Fruit fly (Drosophila melanogaster) whole organism, embryonic: ENCODE data around the gene CG43658.

Experiments
- Atf-2 ChIP-seq: fragments of 200-800 bp; sonication (Bioruptor generic); optimal IDR thresholded peaks from 2 replicates; lab custom pipeline; 2016; ENCODE audit warnings: missing biosample characterization, missing genetic modification characterization
- CG10209 ChIP-seq: fragments of 200-800 bp; sonication (Bioruptor generic); optimal IDR thresholded peaks from 3 replicates; lab custom pipeline; 2017; ENCODE audit warnings: missing biosample characterization, mild to moderate bottlenecking, missing genetic modification characterization, missing genetic modification reagents
- CG11398 ChIP-seq: fragments of 200-800 bp; sonication (Bioruptor generic); optimal IDR thresholded peaks from 2 replicates; lab custom pipeline; 2016; ENCODE audit warnings: missing biosample characterization, missing genetic modification characterization
- CG11504 ChIP-seq: fragments of 200-800 bp; sonication (Bioruptor generic); optimal IDR thresholded peaks from 3 replicates; lab custom pipeline; 2019; ENCODE audit warnings: missing biosample characterization, mild to moderate bottlenecking, missing genetic modification characterization, moderate library complexity
- CG1233 ChIP-seq: fragments of 200-800 bp; sonication (Bioruptor generic); optimal IDR thresholded peaks from 4 replicates; lab custom pipeline; 2018; ENCODE audit warnings: missing biosample characterization, mild to moderate bottlenecking, missing genetic modification characterization
- CG12769 ChIP-seq: fragments of 200-800 bp; sonication (Bioruptor generic); optimal IDR thresholded peaks from 2 replicates; lab custom pipeline; 2019; ENCODE audit warnings: missing biosample characterization, mild to moderate bottlenecking, missing genetic modification characterization, moderate library complexity
- CG13424 ChIP-seq: fragments of 200-800 bp; sonication (Bioruptor generic); optimal IDR thresholded peaks from 2 replicates; lab custom pipeline; 2019; ENCODE audit warnings: missing biosample characterization, mild to moderate bottlenecking, missing genetic modification characterization, moderate library complexity
- CG15269 ChIP-seq: fragments of 200-800 bp; sonication (Bioruptor generic); optimal IDR thresholded peaks from 2 replicates; lab custom pipeline; 2018; ENCODE audit warnings: missing biosample characterization, mild to moderate bottlenecking, missing genetic modification characterization, moderate library complexity
- CG1529 ChIP-seq: fragments of 200-800 bp; sonication (Bioruptor generic); optimal IDR thresholded peaks from 3 replicates; lab custom pipeline; 2018; ENCODE audit warnings: missing biosample characterization, missing genetic modification characterization
- CG1602 ChIP-seq: fragments of 200-800 bp; sonication (Bioruptor generic); optimal IDR thresholded peaks from 3 replicates; lab custom pipeline; 2016; ENCODE audit warnings: missing biosample characterization, missing genetic modification characterization
- CG1647 ChIP-seq: fragments of 200-800 bp; sonication (Bioruptor generic); optimal IDR thresholded peaks from 3 replicates; lab custom pipeline; 2016; ENCODE audit warnings: missing biosample characterization, missing genetic modification characterization
- CG17568 ChIP-seq: fragments of 200-800 bp; sonication (Bioruptor generic); optimal IDR thresholded peaks from 2 replicates; lab custom pipeline; 2018; ENCODE audit warnings: missing biosample characterization, mild to moderate bottlenecking, missing genetic modification characterization, moderate library complexity
- CG17612 ChIP-seq: fragments of 200-800 bp; sonication (Bioruptor generic); IDR thresholded peaks from 2 replicates; pipeline ENCODE4 v1.3.6; 2022; ENCODE audit warnings: missing biosample characterization, missing genetic modification characterization
- CG2199 ChIP-seq: fragments of 200-800 bp; sonication (Bioruptor generic); IDR thresholded peaks from 3 replicates; pipeline ENCODE4 v1.3.6; 2022; ENCODE audit warnings: missing biosample characterization, missing genetic modification characterization
- CG2678 ChIP-seq: fragments of 200-800 bp; sonication (Bioruptor generic); optimal IDR thresholded peaks from 3 replicates; lab custom pipeline; 2019; ENCODE audit warnings: missing biosample characterization, mild to moderate bottlenecking, missing genetic modification characterization, moderate library complexity
- CG30020 ChIP-seq: fragments of 200-800 bp; optimal IDR thresholded peaks from 2 replicates; lab custom pipeline; 2019; ENCODE audit warnings: missing biosample characterization, mild to moderate bottlenecking, missing genetic modification characterization, moderate library complexity
- CG31224 ChIP-seq: fragments of 200-800 bp; sonication (Bioruptor generic); IDR thresholded peaks from 2 replicates; pipeline ENCODE4 v1.3.6; 2022; ENCODE audit warnings: missing biosample characterization, missing genetic modification characterization
- CG4424 ChIP-seq: fragments of 200-800 bp; sonication (Bioruptor generic); optimal IDR thresholded peaks from 3 replicates; lab custom pipeline; 2016; ENCODE audit warnings: missing biosample characterization, missing genetic modification characterization
- CG5180 ChIP-seq: fragments of 200-800 bp; sonication (Bioruptor generic); optimal IDR thresholded peaks from 3 replicates; lab custom pipeline; 2017; ENCODE audit warnings: missing biosample characterization, missing genetic modification characterization, mild to moderate bottlenecking, moderate library complexity, missing genetic modification reagents
- CG6765 ChIP-seq: fragments of 200-800 bp; sonication (Bioruptor generic); optimal IDR thresholded peaks from 3 replicates; lab custom pipeline; 2017; ENCODE audit warnings: missing biosample characterization, mild to moderate bottlenecking, missing genetic modification characterization
- CG7928 ChIP-seq: fragments of 200-800 bp; sonication (Bioruptor generic); optimal IDR thresholded peaks from 2 replicates; lab custom pipeline; 2017; ENCODE audit warnings: missing biosample characterization, mild to moderate bottlenecking, missing genetic modification characterization
- CG9215 ChIP-seq: fragments of 200-800 bp; sonication (Bioruptor generic); IDR thresholded peaks from 2 replicates; pipeline ENCODE4 v1.3.6; 2022; ENCODE audit warnings: missing biosample characterization, missing genetic modification characterization
- E2f1 ChIP-seq: fragments of 200-800 bp; sonication (Bioruptor generic); IDR thresholded peaks from 2 replicates; pipeline ENCODE4 v1.3.6; 2022; ENCODE audit warnings: missing biosample characterization, missing genetic modification characterization
- Fer2 ChIP-seq: fragments of 200-800 bp; sonication (Bioruptor generic); optimal IDR thresholded peaks from 2 replicates; lab custom pipeline; 2018; ENCODE audit warnings: missing biosample characterization, mild to moderate bottlenecking, missing genetic modification characterization, moderate library complexity
- HLHmδ ChIP-seq: fragments of 200-800 bp; sonication (Bioruptor generic); optimal IDR thresholded peaks from 2 replicates; lab custom pipeline; 2018; ENCODE audit warnings: missing biosample characterization, mild to moderate bottlenecking, missing genetic modification characterization, moderate library complexity
- Hey ChIP-seq: fragments of 200-800 bp; sonication (Bioruptor generic); optimal IDR thresholded peaks from 3 replicates; lab custom pipeline; 2018; ENCODE audit warnings: missing biosample characterization, mild to moderate bottlenecking, missing genetic modification characterization
- Hr78 ChIP-seq, 2 experiments: fragments of 200-800 bp in 1 of 2; fragments of >200 bp in 1 of 2; sonication (Bioruptor generic) in 1 of 2; optimal IDR thresholded peaks; 2 replicates each; lab custom pipeline; 2017 to 2019; ENCODE audit warnings: missing biosample characterization in 2 of 2, missing genetic modification characterization in 2 of 2, mild to moderate bottlenecking in 1 of 2, moderate library complexity in 1 of 2
- Kr ChIP-seq: fragments of 200-800 bp; sonication (Bioruptor generic); optimal IDR thresholded peaks from 2 replicates; lab custom pipeline; 2017; ENCODE audit warnings: missing biosample characterization, mild to moderate bottlenecking, missing genetic modification characterization
- Max ChIP-seq: fragments of 200-800 bp; sonication (Bioruptor generic); optimal IDR thresholded peaks from 2 replicates; lab custom pipeline; 2016; ENCODE audit warnings: missing biosample characterization, mild to moderate bottlenecking, missing genetic modification characterization
- Mrtf ChIP-seq: fragments of 200-800 bp; sonication (Bioruptor generic); IDR thresholded peaks from 3 replicates; pipeline ENCODE4 v1.3.6; 2022; ENCODE audit warnings: missing biosample characterization, missing genetic modification characterization
- NfI ChIP-seq: fragments of 200-800 bp; sonication (Bioruptor generic); optimal IDR thresholded peaks from 3 replicates; lab custom pipeline; 2018; ENCODE audit warnings: missing biosample characterization, mild to moderate bottlenecking, missing genetic modification characterization, moderate library complexity
- Pdp1 ChIP-seq, 2 experiments: fragments of 200-800 bp; sonication (Bioruptor generic); optimal IDR thresholded peaks; 3 replicates each; lab custom pipeline; 2016; ENCODE audit warnings: missing biosample characterization in 2 of 2, missing genetic modification characterization in 2 of 2, mild to moderate bottlenecking in 1 of 2, moderate library complexity in 1 of 2
- ato ChIP-seq: fragments of 200-800 bp; sonication (Bioruptor generic); IDR thresholded peaks from 2 replicates; pipeline ENCODE4 v1.3.6; 2022; ENCODE audit warnings: missing biosample characterization, missing genetic modification characterization; ENCODE audit not compliant: partially characterized antibody
- disco-r ChIP-seq: fragments of 200-800 bp; sonication (Bioruptor generic); optimal IDR thresholded peaks from 2 replicates; lab custom pipeline; 2016; ENCODE audit warnings: missing biosample characterization, missing genetic modification characterization
- fd102C ChIP-seq: fragments of 200-800 bp; sonication (Bioruptor generic); optimal IDR thresholded peaks from 2 replicates; lab custom pipeline; 2018; ENCODE audit warnings: missing biosample characterization, mild to moderate bottlenecking, missing genetic modification characterization, moderate library complexity
- hb ChIP-seq: fragments of 200-800 bp; sonication (Bioruptor generic); IDR thresholded peaks from 3 replicates; pipeline ENCODE4 v1.3.6; 2022; ENCODE audit warnings: missing biosample characterization, missing genetic modification characterization; ENCODE audit not compliant: partially characterized antibody
- insv ChIP-seq, 2 experiments: fragments of 200-800 bp; sonication (Bioruptor generic); optimal IDR thresholded peaks; 3 replicates each; lab custom pipeline; 2016 to 2018; ENCODE audit warnings: missing biosample characterization in 2 of 2, missing genetic modification characterization in 2 of 2
- jigr1 ChIP-seq: fragments of 200-800 bp; sonication (Bioruptor generic); IDR thresholded peaks from 3 replicates; pipeline ENCODE4 v1.3.6; 2022; ENCODE audit warnings: missing biosample characterization, missing genetic modification characterization
- ken ChIP-seq: fragments of 200-800 bp; sonication (Bioruptor generic); IDR thresholded peaks from 3 replicates; pipeline ENCODE4 v1.3.6; 2022; ENCODE audit warnings: missing biosample characterization, missing genetic modification characterization
- lab ChIP-seq: fragments of 200-800 bp; sonication (Bioruptor generic); optimal IDR thresholded peaks from 3 replicates; lab custom pipeline; 2017; ENCODE audit warnings: missing biosample characterization, missing genetic modification characterization, mild to moderate bottlenecking, moderate library complexity, missing genetic modification reagents
- pros ChIP-seq: fragments of 200-800 bp; sonication (Bioruptor generic); optimal IDR thresholded peaks from 3 replicates; lab custom pipeline; 2019; ENCODE audit warnings: missing biosample characterization, mild to moderate bottlenecking, missing genetic modification characterization, moderate library complexity
- slou ChIP-seq: fragments of 200-800 bp; sonication (Bioruptor generic); optimal IDR thresholded peaks from 3 replicates; lab custom pipeline; 2016; ENCODE audit warnings: missing biosample characterization, missing genetic modification characterization
- sug ChIP-seq: fragments of 200-800 bp; optimal IDR thresholded peaks from 2 replicates; lab custom pipeline; 2019; ENCODE audit warnings: missing biosample characterization, mild to moderate bottlenecking, missing genetic modification characterization, moderate library complexity
- unpg ChIP-seq: fragments of 200-800 bp; sonication (Bioruptor generic); optimal IDR thresholded peaks from 3 replicates; lab custom pipeline; 2018; ENCODE audit warnings: missing biosample characterization, mild to moderate bottlenecking, missing genetic modification characterization, moderate library complexity
- usp ChIP-seq: fragments of >200 bp; optimal IDR thresholded peaks from 2 replicates; lab custom pipeline; 2017; ENCODE audit warnings: missing biosample characterization, missing genetic modification characterization
- wek ChIP-seq: fragments of 200-800 bp; sonication (Bioruptor generic); optimal IDR thresholded peaks from 3 replicates; lab custom pipeline; 2018; ENCODE audit warnings: missing biosample characterization, mild to moderate bottlenecking, missing genetic modification characterization, moderate library complexity
- zfh2 ChIP-seq: fragments of 200-800 bp; sonication (Bioruptor generic); optimal IDR thresholded peaks from 2 replicates; lab custom pipeline; 2016; ENCODE audit warnings: missing biosample characterization, missing genetic modification characterization

The CG43658 gene

DNA sequence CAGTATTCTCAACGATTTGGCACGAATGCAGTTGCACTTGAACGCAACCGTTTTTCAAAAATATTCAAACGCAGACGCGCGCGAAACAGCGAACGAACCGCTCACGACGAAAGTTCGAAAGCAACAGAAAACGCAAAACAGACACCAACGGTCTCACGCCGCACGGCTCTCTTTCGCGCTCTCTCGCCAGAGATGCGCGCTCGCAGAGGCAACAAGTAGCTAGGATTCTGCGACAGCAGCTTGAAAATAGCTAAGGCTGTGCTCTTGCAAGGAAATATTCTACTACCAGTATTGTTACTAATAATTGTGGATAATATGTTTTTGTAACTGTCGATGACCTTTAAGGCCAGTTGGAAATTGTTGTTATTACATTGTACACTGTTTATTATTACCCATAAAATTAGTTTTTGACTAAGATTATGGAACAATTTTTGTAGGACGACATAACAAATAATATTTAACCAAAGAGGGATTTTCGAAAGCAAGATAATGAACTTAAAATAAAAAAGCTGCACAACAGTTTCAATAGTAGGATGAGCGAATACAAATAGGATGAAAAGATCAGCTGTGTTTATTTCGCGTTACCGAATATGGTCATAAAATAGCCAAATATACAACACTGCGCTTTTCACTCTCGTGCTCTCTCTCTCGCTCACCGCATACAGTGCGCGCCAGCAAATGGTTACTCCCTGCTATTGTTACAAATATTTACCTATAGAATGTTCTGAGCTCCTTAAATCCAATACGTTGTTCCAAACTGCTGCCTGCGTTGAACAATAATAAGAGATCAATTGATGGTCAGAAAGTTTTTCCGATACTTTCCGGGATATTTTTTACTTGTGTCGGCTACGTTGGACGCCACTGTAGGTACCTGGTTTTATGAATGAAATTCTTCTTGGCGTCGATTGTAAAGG lies 53.8 kb downstream of the CG43658 start (continued):
- peak; percentile 85 for TF ChIP-seq unpg
- peak in 1 of 2 experiments; percentile 1 for TF ChIP-seq insv (GFP tag; optimal IDR thresholded peaks at IDR 0.05; lab: Kevin White, UChicago)
- peak; percentile 50 for TF ChIP-seq CG17568 (GFP tag; lab: Kevin White, UChicago)
- TF ChIP-seq usp (GFP tag; lab: Kevin White, UChicago), result no peak
- peak; percentile 58 for TF ChIP-seq wek (GFP tag; lab: Kevin White, UChicago)
- TF ChIP-seq CG1233, result peak; percentile 36
- TF ChIP-seq CG2678 (tag; lab: Kevin White, UChicago), result peak; percentile 64
- TF ChIP-seq pros (GFP tag; lab: Kevin White, UChicago), result no peak
- no peak for TF ChIP-seq Kr (GFP tag; lab: Kevin White, UChicago)
- peak; percentile 70 for TF ChIP-seq E2f1 (GFP tag; lab: Robert Waterston, UW)
- TF ChIP-seq CG2199 (GFP tag; lab: Robert Waterston, UW), result peak; percentile 91
- TF ChIP-seq disco-r (GFP tag; lab: Kevin White, UChicago), result peak; percentile 10
- TF ChIP-seq CG10209 (GFP tag; lab: Kevin White, UChicago), result peak; percentile 53
- peak; percentile 9 for TF ChIP-seq CG6765 (GFP tag; lab: Kevin White, UChicago)
- peak; percentile 67 for TF ChIP-seq CG1647 (GFP tag; lab: Kevin White, UChicago)
- TF ChIP-seq slou, result peak; percentile 29
- TF ChIP-seq CG12769 (tag; lab: Kevin White, UChicago), result peak; percentile 81
- TF ChIP-seq CG17612 (GFP tag; lab: Robert Waterston, UW), result no peak
- TF ChIP-seq CG1602 (GFP tag; lab: Kevin White, UChicago), result peak; percentile 69
- TF ChIP-seq Fer2 (tag; lab: Kevin White, UChicago), result no peak
- TF ChIP-seq Atf-2, result peak; percentile 49
- TF ChIP-seq fd102C (GFP tag; lab: Kevin White, UChicago), result no peak
- TF ChIP-seq ato (GFP tag; lab: Robert Waterston, UW), result no peak
- TF ChIP-seq CG7928 (GFP tag; lab: Kevin White, UChicago), result peak; percentile 20
- no peak for TF ChIP-seq hb (GFP tag; lab: Robert Waterston, UW)
- TF ChIP-seq CG5180 (GFP tag; lab: Kevin White, UChicago), result peak; percentile 82
- TF ChIP-seq HLHmδ (GFP tag; lab: Kevin White, UChicago), result peak; percentile 47
- peak; percentile 23 for TF ChIP-seq Max (GFP tag; lab: Kevin White, UChicago)
- peak; percentile 69 for TF ChIP-seq Mrtf (GFP tag; lab: Robert Waterston, UW)
- TF ChIP-seq CG9215, result peak; percentile 42
- TF ChIP-seq CG11398 (GFP tag; lab: Kevin White, UChicago), result no peak
- TF ChIP-seq Hey (tag; lab: Kevin White, UChicago), result no peak
- peak; percentile 21 for TF ChIP-seq sug
- peak; percentile 81 for TF ChIP-seq NfI (GFP tag; lab: Kevin White, UChicago)
- TF ChIP-seq ken (GFP tag; lab: Robert Waterston, UW), result peak; percentile 83
- peak; percentile 62 to 64 for TF ChIP-seq Pdp1 (GFP tag; optimal IDR thresholded peaks at IDR 0.05; lab: Kevin White, UChicago)
- peak; percentile 64 for TF ChIP-seq CG13424 (tag; lab: Kevin White, UChicago)
- peak; percentile 74 for TF ChIP-seq zfh2 (GFP tag; lab: Kevin White, UChicago)
- TF ChIP-seq jigr1 (GFP tag; lab: Robert Waterston, UW), result no peak
- TF ChIP-seq CG30020 (tag; lab: Kevin White, UChicago), result no peak
- TF ChIP-seq CG1529 (GFP tag; lab: Kevin White, UChicago), result peak; percentile 35
- TF ChIP-seq CG31224, result peak; percentile 85
- peak; percentile 69 for TF ChIP-seq CG11504
- peak; percentile 85 for TF ChIP-seq lab (GFP tag; lab: Kevin White, UChicago)
- TF ChIP-seq Hr78 (GFP tag; optimal IDR thresholded peaks at IDR 0.05; lab: Kevin White, UChicago), result no peak
- TF ChIP-seq CG4424 (GFP tag; lab: Kevin White, UChicago), result peak; percentile 64
- peak; percentile 66 for TF ChIP-seq CG15269
